Fruit fly (Drosophila melanogaster): ENCODE results near the gene CG32579.

The CG32579 gene

dm6 chrX:16285186-16285585, 37.9 kb upstream of the CG32579 start (continued):
- peak; percentile 19; the same call in 1 of the 2 replicates for TF ChIP-seq CG32532 (GFP tag; IDR thresholded peaks at IDR 0.05)
- peak; percentile 34 for TF ChIP-seq CG7556 (GFP tag; optimal IDR thresholded peaks at IDR 0.05)
- TF ChIP-seq chm (GFP tag; IDR thresholded peaks at IDR 0.05), result no peak
- TF ChIP-seq gem (tag; optimal IDR thresholded peaks at IDR 0.05), result peak; percentile 65
- TF ChIP-seq MTF-1 (GFP tag; optimal IDR thresholded peaks at IDR 0.05; ENCODE audit: borderline replicate concordance), result no peak
- peak; percentile 77 for TF ChIP-seq row (GFP tag; IDR thresholded peaks at IDR 0.05)
- no peak for TF ChIP-seq amos (GFP tag; IDR thresholded peaks at IDR 0.05; ENCODE audit: partially characterized antibody)
- TF ChIP-seq CG17385 (GFP tag; optimal IDR thresholded peaks at IDR 0.05), result peak; percentile 29
- no peak for TF ChIP-seq Mrtf (GFP tag; IDR thresholded peaks at IDR 0.05)
- TF ChIP-seq Taf1 (GFP tag; IDR thresholded peaks at IDR 0.05), result no peak
- no peak for TF ChIP-seq Gug (GFP tag; IDR thresholded peaks at IDR 0.05)
- TF ChIP-seq CG7357 (GFP tag; IDR thresholded peaks at IDR 0.05), result no peak
- TF ChIP-seq Fer3 (tag; optimal IDR thresholded peaks at IDR 0.05), result peak; percentile 38
- no peak for TF ChIP-seq D19B (GFP tag; optimal IDR thresholded peaks at IDR 0.05)
- TF ChIP-seq CG4854 (GFP tag; optimal IDR thresholded peaks at IDR 0.05), result no peak
- no peak for TF ChIP-seq CG12769 (tag; optimal IDR thresholded peaks at IDR 0.05)
- no peak for TF ChIP-seq CG12942 (GFP tag; optimal IDR thresholded peaks at IDR 0.05)
- TF ChIP-seq HLH3B (GFP tag; IDR thresholded peaks at IDR 0.05), result no peak
- TF ChIP-seq MBD-R2 (GFP tag; IDR thresholded peaks at IDR 0.05), result no peak
- TF ChIP-seq bcd (GFP tag; optimal IDR thresholded peaks at IDR 0.05), result no peak
- no peak for TF ChIP-seq grn (GFP tag; optimal IDR thresholded peaks at IDR 0.05)
- TF ChIP-seq sc (optimal IDR thresholded peaks at IDR 0.05), result no peak
- no peak for TF ChIP-seq sc (GFP tag; optimal IDR thresholded peaks at IDR 0.05)
- TF ChIP-seq kah (GFP tag; optimal IDR thresholded peaks at IDR 0.05), result no peak
- TF ChIP-seq HmgD (GFP tag; optimal IDR thresholded peaks at IDR 0.05), result no peak
- no peak for TF ChIP-seq CG18476 (GFP tag; optimal IDR thresholded peaks at IDR 0.05)
- no peak for TF ChIP-seq CG11560 (tag; IDR thresholded peaks at IDR 0.05)
- no peak for TF ChIP-seq Dref (GFP tag; IDR thresholded peaks at IDR 0.05)
- 0 out of 3 replicates have a peak, but pooled peaks have one; percentile 33 for TF ChIP-seq CG17361 (GFP tag; IDR thresholded peaks at IDR 0.05)
- no peak for TF ChIP-seq Bgb (GFP tag; IDR thresholded peaks at IDR 0.05; ENCODE audit: partially characterized antibody)
- TF ChIP-seq CG3995 (GFP tag; optimal IDR thresholded peaks at IDR 0.05), result no peak
- no peak for TF ChIP-seq stwl (tag; optimal IDR thresholded peaks at IDR 0.05)
- no peak for TF ChIP-seq dimm (GFP tag; IDR thresholded peaks at IDR 0.05)
- peak; percentile 6 for TF ChIP-seq CG12659 (GFP tag; optimal IDR thresholded peaks at IDR 0.05)
- TF ChIP-seq Dfd (GFP tag; optimal IDR thresholded peaks at IDR 0.05), result no peak
- TF ChIP-seq zf30C (GFP tag; optimal IDR thresholded peaks at IDR 0.05), result no peak
- peak; percentile 10 for TF ChIP-seq CG12299 (tag; optimal IDR thresholded peaks at IDR 0.05)
- TF ChIP-seq CG32772 (GFP tag; IDR thresholded peaks at IDR 0.05), result no peak
- TF ChIP-seq D19A (tag; optimal IDR thresholded peaks at IDR 0.05), result peak; percentile 25
- TF ChIP-seq onecut (GFP tag; IDR thresholded peaks at IDR 0.05), result no peak
- no peak for TF ChIP-seq jumu (GFP tag; optimal IDR thresholded peaks at IDR 0.05)
- TF ChIP-seq Mes4 (GFP tag; optimal IDR thresholded peaks at IDR 0.05), result no peak
- no peak for TF ChIP-seq ac (GFP tag; optimal IDR thresholded peaks at IDR 0.05)
- no peak for TF ChIP-seq BtbVII (GFP tag; optimal IDR thresholded peaks at IDR 0.05)
- no peak for TF ChIP-seq crp (GFP tag; optimal IDR thresholded peaks at IDR 0.05)
- TF ChIP-seq CG9932 (GFP tag; IDR thresholded peaks at IDR 0.05), result peak; percentile 24; the same call in 1 of the 2 replicates
- no peak for TF ChIP-seq CG10543 (GFP tag; optimal IDR thresholded peaks at IDR 0.05)
- TF ChIP-seq CG14050 (GFP tag; IDR thresholded peaks at IDR 0.05), result no peak
- no peak for TF ChIP-seq jigr1 (GFP tag; IDR thresholded peaks at IDR 0.05)
- no peak for TF ChIP-seq CG14667 (GFP tag; IDR thresholded peaks at IDR 0.05)
- TF ChIP-seq oc (tag; optimal IDR thresholded peaks at IDR 0.05), result no peak
- no peak for TF ChIP-seq p53 (GFP tag; optimal IDR thresholded peaks at IDR 0.05)
